Fruit fly (Drosophila melanogaster) S2 (cell line): Measurements from ENCODE around the gene Shawn.

Experiments used
- CG8478 ChIP-seq: fragments of >200 bp; optimal IDR thresholded peaks from 2 replicates; lab custom pipeline; 2018
- CTCF ChIP-seq, 2 experiments: fragments of >200 bp; optimal IDR thresholded peaks; 2 replicates each; lab custom pipeline; 2018

dm6 chrX:19637434-19638327 lies 26.4 kb downstream of the Shawn start:
- TF ChIP-seq CTCF (optimal IDR thresholded peaks at IDR 0.05; lab: Kevin White, UChicago), result no peak
- TF ChIP-seq CG8478, result peak; percentile 53
